Fruit fly (Drosophila melanogaster): ENCODE data around the gene knk.

The knk gene

DNA sequence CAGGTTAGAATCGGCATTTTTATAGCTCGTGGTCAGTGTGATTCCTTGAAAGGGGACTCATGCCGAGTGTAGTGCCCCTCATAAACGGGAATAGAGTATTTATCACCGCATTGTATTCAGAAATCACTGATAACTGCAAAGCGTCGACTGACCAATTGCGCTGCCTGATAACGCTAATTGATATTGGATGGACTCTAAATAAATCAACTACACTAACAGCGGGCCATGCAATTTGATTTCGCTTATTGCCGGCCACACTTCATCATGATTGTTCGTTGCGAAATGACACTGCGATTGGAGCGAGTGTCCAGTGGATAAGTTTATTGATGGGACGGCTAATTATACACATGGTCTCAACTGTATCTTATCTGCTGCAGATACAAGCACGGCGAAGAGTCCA is 5.9 kb downstream of the knk start:
- no peak for TF ChIP-seq CG17801 (GFP tag; optimal IDR thresholded peaks at IDR 0.05; ENCODE audit: partially characterized antibody)

DNA sequence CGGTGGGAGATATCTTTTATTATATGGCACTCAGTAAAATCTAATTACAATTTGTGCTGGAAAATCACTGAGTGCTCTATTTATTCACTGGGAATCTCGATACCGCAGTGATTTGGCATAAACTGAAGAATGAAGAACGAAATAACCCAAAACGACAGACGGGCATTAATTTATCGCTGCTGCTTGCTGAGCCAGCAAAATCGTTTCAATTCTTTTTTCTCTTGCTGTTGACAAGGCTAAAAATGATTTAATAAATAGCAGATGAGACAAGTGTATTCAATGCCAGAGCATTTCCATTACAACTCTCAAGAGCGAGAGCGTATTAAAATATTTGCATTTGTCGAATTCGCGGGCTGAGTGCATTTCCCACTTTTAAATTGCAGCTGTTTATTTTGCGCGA is 9.7 kb downstream of the knk start:
- no peak for TF ChIP-seq CG17801 (GFP tag; optimal IDR thresholded peaks at IDR 0.05; ENCODE audit: partially characterized antibody)

DNA sequence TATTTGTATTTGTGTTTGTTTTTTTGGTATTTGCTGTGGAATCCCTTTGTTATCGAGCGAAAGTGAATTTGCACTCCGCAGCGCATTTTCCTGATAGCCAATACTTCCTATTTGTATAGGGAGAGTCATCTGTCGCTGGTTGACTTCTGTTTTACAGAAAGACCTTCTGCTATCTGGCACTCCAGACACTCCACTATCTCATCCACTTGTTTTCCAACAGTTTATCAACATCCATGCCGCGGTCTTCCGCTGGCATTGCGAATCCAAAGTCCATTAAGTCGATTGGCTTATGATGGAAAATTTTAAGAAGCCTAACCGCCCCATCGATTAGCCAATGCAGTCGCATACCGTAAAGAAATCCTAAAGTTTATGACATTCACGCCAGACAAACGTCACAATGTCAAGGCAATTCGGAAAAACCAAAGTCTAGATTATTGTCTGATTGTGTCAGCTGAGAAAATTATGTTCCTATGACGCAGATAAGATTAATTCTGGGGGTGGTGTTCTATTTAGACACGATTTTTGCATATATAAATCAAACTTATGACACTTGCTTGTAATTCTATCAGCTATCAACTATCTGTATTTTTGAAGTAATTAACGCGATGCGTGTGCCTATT is 10.4 kb downstream of the knk start:
- TF ChIP-seq CG17801 (GFP tag; optimal IDR thresholded peaks at IDR 0.05; ENCODE audit: partially characterized antibody), result no peak

DNA sequence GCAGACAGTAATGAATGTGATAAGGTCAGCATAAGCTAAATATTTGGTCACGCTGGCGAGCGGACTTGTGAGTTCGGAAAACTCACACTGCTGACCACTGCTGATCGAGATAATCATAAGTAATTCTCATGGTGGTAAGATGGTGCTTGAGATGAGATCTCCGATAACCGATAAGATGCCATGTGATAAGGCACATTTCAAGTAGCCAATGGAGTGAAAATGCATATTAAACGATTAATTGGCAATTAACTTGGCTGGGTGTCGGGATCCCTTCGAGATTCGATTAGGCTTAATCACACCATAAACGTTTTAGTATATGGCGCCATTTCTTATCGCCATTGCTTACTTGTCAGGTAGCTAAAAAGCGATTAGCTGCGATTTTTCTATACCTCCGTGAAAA is 11.7 kb downstream of the knk start:
- TF ChIP-seq CG17801 (GFP tag; optimal IDR thresholded peaks at IDR 0.05; ENCODE audit: partially characterized antibody), result no peak

DNA sequence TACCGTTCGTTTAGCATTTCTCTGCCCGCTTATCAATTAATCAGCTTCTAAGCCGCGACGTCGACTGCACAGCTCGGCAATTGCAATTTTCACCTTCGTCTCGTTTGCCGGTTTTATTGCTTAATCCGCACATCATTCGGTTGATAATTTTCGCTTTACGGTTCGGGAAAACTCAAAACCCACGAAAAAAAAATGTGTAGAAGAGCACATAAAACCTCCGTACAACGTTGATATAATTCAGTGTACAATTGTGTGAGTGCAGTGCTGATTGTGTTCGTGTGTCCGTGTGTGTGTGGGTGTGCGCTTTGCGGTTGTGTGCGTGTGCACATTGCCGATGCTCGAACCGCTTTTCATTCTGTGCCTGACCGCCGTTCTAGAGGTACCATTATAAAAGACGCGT is 13.3 kb downstream of the knk start, which contains the start of gene CAH7:
Gene CAH7, plus strand, starts transcription at position 43 of the 400 bp plus-strand sequence.
- TF ChIP-seq CG17801 (GFP tag; optimal IDR thresholded peaks at IDR 0.05; ENCODE audit: partially characterized antibody), result no peak

DNA sequence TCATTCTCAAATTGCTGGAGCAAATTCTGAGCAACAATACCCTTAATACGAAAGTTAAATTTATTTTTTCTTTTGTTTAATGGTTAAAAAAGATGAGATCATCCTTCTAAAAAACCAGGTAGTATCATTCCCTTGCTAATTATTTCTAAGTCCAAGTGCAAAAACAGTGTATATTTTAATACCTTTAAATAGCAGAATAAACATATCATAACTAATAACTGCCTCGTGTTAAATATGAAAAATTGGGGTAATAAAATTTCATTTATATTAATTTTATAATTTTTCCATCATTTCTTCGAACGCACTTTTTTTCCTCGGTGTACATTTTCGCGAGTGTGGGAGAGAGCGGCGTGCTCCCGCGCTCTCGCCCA is 13.7 kb downstream of the knk start:
- peak; percentile 17 for TF ChIP-seq CG17801 (GFP tag; optimal IDR thresholded peaks at IDR 0.05; ENCODE audit: partially characterized antibody)

DNA sequence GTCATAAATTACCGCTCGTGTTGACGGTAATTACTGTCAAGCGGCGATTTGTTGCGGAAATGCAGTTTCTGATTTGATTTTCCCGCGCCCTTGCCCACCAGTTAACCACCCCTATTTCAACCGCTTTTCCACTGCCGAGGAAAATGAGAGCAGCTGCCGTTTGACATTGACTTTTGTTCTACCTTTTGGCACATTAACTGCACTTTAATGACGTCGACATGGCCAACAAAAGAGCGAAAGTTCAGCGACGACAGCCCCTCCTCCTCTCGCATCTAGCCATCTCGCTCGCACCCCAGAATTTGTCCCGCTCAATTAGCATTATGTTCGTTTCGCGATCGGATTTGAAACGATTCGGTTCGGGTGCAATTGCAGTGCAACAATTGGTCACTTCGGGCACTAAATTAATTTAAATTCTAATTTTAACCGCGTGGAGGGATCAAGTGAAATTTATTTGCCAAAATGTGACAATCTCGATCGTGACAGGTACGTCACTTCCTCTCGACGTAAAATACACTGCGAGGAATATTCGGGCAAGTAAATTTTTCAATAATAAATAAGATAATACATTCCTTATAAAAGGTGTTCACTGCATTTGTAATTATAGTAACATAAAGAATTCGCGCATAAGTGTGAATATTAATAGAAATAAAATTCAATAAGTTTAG is 14.2 kb downstream of the knk start:
- peak; percentile 0 for TF ChIP-seq CG17801 (GFP tag; optimal IDR thresholded peaks at IDR 0.05; ENCODE audit: partially characterized antibody)

DNA sequence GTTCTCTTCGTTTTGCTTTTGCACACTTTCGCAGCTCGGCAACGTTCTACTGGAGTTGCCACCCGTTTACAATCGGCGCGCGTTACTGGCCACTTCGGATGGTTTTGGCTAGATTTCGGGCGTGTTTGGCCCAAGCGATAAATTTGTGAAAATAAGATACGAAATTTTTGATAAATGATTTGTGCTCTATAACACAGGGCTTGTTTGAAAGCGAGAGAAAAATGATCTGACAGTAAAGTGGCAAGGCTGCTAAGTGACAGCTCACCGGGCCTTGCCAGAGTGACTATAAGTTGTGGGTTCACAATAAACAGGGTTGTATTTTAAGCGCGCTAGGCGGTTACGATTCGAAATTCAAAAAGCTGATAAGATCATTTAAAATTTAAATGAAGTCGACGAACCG is 15.5 kb downstream of the knk start, which contains the start of gene Fmr1:
Gene Fmr1, minus strand, starts transcription at position 184 of the 400 bp plus-strand sequence.
- TF ChIP-seq CG17801 (GFP tag; optimal IDR thresholded peaks at IDR 0.05; ENCODE audit: partially characterized antibody), result no peak

DNA sequence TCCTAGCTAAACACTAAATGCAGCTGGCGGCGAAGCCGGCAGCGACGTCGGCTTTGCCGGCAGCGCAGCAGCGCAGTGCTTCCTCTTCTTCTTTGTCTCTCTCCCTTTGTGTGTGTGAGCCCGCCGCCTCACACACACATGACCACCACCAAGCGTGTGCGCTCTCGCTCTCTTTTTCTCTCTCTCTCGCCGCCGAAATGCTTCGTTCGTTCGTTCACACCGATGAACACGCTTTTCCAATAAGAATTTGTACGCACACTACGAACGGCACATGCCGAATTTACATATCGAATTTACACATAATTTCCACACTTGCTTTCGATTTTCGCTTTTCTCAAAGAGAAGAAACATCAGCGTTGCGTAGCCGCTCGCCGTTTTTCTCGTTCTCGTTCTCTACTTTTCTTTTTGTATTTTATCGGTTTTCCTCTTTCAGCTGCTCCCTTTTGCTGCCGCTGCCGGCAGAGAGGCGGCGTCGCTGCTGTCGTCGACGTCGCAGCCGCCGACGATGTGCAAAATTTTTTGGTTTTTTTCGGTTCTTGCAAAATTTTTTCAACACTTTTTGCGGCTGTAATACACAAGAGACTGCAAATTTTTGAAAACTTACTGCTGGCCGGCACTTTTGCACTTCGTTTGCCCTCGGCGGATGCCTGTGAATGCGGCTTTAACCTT is 16.1 kb downstream of the knk start:
- TF ChIP-seq CG17801 (GFP tag; optimal IDR thresholded peaks at IDR 0.05; ENCODE audit: partially characterized antibody), result no peak

DNA sequence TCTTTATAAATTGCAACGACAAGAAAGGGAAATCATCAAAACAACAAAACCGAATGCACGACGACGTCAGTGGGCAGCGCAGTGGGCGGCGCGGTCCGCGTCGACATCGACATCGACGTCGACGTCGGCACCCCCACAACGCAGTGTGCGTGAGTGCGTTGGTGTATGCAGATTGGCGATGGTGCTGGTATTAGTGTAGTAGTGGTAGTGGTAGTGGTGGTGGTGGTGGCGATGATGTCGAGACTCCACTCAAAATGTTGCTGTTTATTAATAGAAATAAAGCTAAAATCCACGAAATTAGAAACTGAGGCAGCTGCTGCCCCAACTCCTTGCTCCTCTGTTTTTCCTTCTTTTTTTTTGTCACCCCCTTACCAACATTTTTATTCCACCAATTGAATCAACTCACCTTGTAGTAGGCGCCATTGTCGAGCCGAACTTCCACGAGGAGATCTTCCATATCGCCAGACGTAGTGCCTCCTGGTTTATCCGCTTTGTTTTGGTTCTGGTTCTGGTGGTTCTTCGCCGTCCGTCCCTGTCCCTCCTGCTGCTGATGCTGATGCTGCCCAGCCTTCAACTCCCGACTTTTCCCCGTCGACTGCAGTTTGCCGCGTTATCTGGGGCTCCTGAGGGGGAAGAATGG is 17.1 kb downstream of the knk start:
- no peak for TF ChIP-seq CG17801 (GFP tag; optimal IDR thresholded peaks at IDR 0.05; ENCODE audit: partially characterized antibody)

DNA sequence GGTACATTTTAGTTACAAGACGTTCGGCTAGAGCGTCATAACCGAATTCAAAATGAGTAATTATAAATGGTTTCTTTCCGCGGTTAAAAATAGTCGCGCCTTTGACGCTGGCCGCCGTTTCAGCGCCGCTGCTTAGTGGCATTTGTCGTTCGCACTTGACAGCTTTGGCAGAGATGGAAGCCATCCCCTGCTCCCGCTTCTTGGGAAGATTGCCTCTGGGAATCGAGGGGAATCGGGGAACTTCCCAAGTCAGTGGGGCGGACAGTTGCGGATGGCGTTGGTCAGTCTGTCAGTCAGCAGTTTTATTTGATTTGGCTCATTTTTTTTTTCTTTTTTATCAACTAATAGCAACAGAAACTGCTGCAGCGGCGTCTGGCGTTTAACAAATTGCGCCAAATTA is 18.7 kb downstream of the knk start:
- no peak for TF ChIP-seq CG17801 (GFP tag; optimal IDR thresholded peaks at IDR 0.05; ENCODE audit: partially characterized antibody)

DNA sequence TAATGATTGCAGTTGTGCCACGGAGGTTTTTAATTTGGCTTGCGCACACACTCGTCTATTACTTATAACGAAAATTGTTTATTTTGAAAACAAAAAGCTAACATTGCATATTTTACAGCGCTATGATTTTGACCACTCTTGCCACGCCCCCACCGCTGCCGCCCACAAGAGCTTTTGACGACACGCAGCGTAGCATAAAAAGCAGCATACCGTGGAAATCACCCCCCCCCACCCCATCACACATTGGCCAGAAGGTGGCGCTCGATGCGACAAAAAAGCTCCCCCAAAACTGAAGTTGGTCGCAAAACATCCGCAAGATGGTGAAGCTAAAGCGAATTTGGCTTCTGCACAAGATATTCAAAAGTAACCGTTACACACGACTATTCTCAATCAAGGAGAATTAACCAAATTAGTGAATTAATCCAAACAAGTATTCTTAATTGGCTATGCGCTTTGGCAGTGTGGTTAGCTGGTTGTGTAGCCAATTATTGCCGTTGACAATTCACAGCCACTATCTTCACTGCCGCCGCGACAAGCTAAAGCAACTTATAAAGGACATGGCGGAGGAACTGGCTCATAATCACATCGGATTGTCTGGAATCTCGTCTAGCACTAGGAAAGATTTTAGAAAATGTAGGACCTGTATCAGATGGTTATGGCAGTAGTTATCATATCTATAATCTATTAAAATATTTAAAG is 24.8 kb downstream of the knk start:
- no peak for TF ChIP-seq CG17801 (GFP tag; optimal IDR thresholded peaks at IDR 0.05; ENCODE audit: partially characterized antibody)

DNA sequence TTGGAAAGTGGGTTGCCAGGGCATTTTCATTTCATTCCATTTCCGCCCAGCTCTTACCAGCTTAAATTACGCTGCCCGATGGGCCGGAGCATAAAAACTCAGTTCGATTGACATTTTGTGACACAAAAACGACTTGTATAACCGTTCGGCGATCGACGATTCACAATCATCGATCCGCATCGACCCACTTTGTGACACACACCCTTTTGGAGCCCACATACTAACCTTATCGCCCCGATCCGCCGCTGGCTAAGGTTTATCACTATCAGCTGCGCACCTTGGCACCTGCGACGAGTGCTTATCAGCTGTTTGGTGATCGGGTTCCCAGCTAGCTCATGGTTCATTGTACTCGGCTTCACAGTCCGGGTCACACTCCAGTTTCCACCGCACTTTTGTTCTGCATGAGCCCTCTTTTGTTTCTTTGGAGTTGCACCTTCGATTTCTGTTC is 26.0 kb downstream of the knk start:
- no peak for TF ChIP-seq CG17801 (GFP tag; optimal IDR thresholded peaks at IDR 0.05; ENCODE audit: partially characterized antibody)

DNA sequence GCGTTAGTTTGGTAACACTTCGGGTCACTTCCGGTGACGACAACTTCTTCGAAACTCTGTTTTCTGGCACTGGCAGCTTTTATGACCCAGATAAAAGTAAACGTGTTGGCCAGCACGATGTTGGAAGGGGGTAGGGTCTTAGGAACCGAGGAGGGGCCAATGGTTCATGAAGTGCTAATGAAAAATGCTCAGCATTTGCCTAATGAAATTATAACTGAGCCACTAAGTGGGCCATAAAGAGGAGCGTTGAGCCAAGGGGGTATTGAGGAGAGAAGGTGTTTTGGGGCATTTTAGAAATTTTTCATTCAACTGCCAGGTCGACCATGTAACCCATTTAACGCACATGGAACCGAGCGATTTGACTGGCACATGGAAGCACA is 27.2 kb downstream of the knk start:
- no peak for TF ChIP-seq CG17801 (GFP tag; optimal IDR thresholded peaks at IDR 0.05; ENCODE audit: partially characterized antibody)

Data from ovary, adult (tissue).